Fruit fly (Drosophila melanogaster) whole organism, embryonic: ENCODE results near the gene rho-6.

Experiments used
- Ada2b ChIP-seq: fragments of 200-800 bp; sonication (Bioruptor generic); IDR thresholded peaks from 2 replicates; pipeline ENCODE4 v1.3.6; 2022; ENCODE audit warnings: missing biosample characterization, missing genetic modification characterization
- B-H1 ChIP-seq: fragments of 200-800 bp; sonication (Bioruptor generic); IDR thresholded peaks from 3 replicates; pipeline ENCODE4 v1.3.6; 2022; ENCODE audit warnings: missing biosample characterization, missing genetic modification characterization
- CG4424 ChIP-seq: fragments of 200-800 bp; sonication (Bioruptor generic); optimal IDR thresholded peaks from 3 replicates; lab custom pipeline; 2016; ENCODE audit warnings: missing biosample characterization, missing genetic modification characterization
- CG6175 ChIP-seq: fragments of 200-800 bp; sonication (Bioruptor generic); IDR thresholded peaks from 3 replicates; pipeline ENCODE4 v1.3.6; 2022; ENCODE audit warnings: missing biosample characterization, missing genetic modification characterization
- HLH3B ChIP-seq: fragments of 200-800 bp; sonication (Bioruptor generic); IDR thresholded peaks from 2 replicates; pipeline ENCODE4 v1.3.6; 2022; ENCODE audit warnings: missing biosample characterization, missing genetic modification characterization
- hth ChIP-seq: fragments of >200 bp; optimal IDR thresholded peaks from 2 replicates; lab custom pipeline; 2017; ENCODE audit warnings: inconsistent platforms

dm6 chr2L:12174493-12175129 is 41.4 kb upstream of the rho-6 start, which contains the start of gene bru1:
- no peak for TF ChIP-seq CG4424 (GFP tag; lab: Kevin White, UChicago)
- no peak for TF ChIP-seq CG6175 (GFP tag; lab: Robert Waterston, UW)
- TF ChIP-seq HLH3B (GFP tag; lab: Robert Waterston, UW), result no peak
- no peak for TF ChIP-seq B-H1 (GFP tag; lab: Robert Waterston, UW)
- no peak for TF ChIP-seq hth (lab: Kevin White, UChicago)
- TF ChIP-seq Ada2b (GFP tag; lab: Robert Waterston, UW), result no peak
